Fruit fly (Drosophila melanogaster) whole organism, prepupa: ENCODE measurements around the gene Trx2.

ENCODE experiments used
- Blimp-1 ChIP-seq: fragments of 200-800 bp; sonication (Bioruptor generic); optimal IDR thresholded peaks from 3 replicates; lab custom pipeline; 2017; ENCODE audit warnings: missing biosample characterization, missing genetic modification characterization, mild to moderate bottlenecking, moderate library complexity, missing genetic modification reagents
- CG10631 ChIP-seq: fragments of 200-800 bp; sonication (Bioruptor generic); optimal IDR thresholded peaks from 2 replicates; lab custom pipeline; 2016; ENCODE audit warnings: missing biosample characterization, missing genetic modification characterization
- CG10669 ChIP-seq: fragments of 200-800 bp; sonication (Bioruptor generic); optimal IDR thresholded peaks from 3 replicates; lab custom pipeline; 2018; ENCODE audit warnings: missing biosample characterization, mild to moderate bottlenecking, missing genetic modification characterization, moderate library complexity
- CG11294 ChIP-seq: fragments of 200-800 bp; sonication (Bioruptor generic); IDR thresholded peaks from 2 replicates; pipeline ENCODE4 v1.3.6; 2022; ENCODE audit warnings: missing biosample characterization, missing genetic modification characterization
- CG11762 ChIP-seq: fragments of 200-800 bp; sonication (Bioruptor generic); optimal IDR thresholded peaks from 3 replicates; lab custom pipeline; 2016; ENCODE audit warnings: missing biosample characterization, missing genetic modification characterization; ENCODE audit not compliant: insufficient read depth
- CG11902 ChIP-seq: fragments of 200-800 bp; sonication (Bioruptor generic); optimal IDR thresholded peaks from 3 replicates; lab custom pipeline; 2016; ENCODE audit warnings: missing biosample characterization, missing genetic modification characterization
- CG1621 ChIP-seq: fragments of 200-800 bp; sonication (Bioruptor generic); optimal IDR thresholded peaks from 3 replicates; lab custom pipeline; 2018; ENCODE audit warnings: missing biosample characterization, mild to moderate bottlenecking, missing genetic modification characterization
- CG16779 ChIP-seq: fragments of 200-800 bp; sonication (Bioruptor generic); optimal IDR thresholded peaks from 3 replicates; lab custom pipeline; 2017; ENCODE audit warnings: missing biosample characterization, mild to moderate bottlenecking, missing genetic modification characterization
- CG3032 ChIP-seq: fragments of 200-800 bp; optimal IDR thresholded peaks from 2 replicates; lab custom pipeline; 2019; ENCODE audit warnings: missing biosample characterization, mild to moderate bottlenecking, missing genetic modification characterization, moderate library complexity
- CG31627 ChIP-seq: fragments of 200-800 bp; sonication (Bioruptor generic); optimal IDR thresholded peaks from 3 replicates; lab custom pipeline; 2016; ENCODE audit warnings: missing biosample characterization, missing genetic modification characterization
- CG32006 ChIP-seq: fragments of 200-800 bp; sonication (Bioruptor generic); optimal IDR thresholded peaks from 3 replicates; lab custom pipeline; 2017; ENCODE audit warnings: missing biosample characterization, mild to moderate bottlenecking, missing genetic modification characterization
- CG3919 ChIP-seq: fragments of 200-800 bp; sonication (Bioruptor generic); optimal IDR thresholded peaks from 3 replicates; lab custom pipeline; 2016; ENCODE audit warnings: missing biosample characterization, missing genetic modification characterization
- CG4318 ChIP-seq: fragments of 200-800 bp; sonication (Bioruptor generic); optimal IDR thresholded peaks from 3 replicates; lab custom pipeline; 2017; ENCODE audit warnings: missing biosample characterization, mild to moderate bottlenecking, missing genetic modification characterization
- CG6163 ChIP-seq: fragments of 200-800 bp; sonication (Bioruptor generic); IDR thresholded peaks from 3 replicates; pipeline ENCODE4 v1.3.6; 2022; ENCODE audit warnings: missing biosample characterization, missing genetic modification characterization
- CG6276 ChIP-seq: fragments of 200-800 bp; sonication (Bioruptor generic); optimal IDR thresholded peaks from 2 replicates; lab custom pipeline; 2017; ENCODE audit warnings: missing biosample characterization, mild to moderate bottlenecking, missing genetic modification characterization
- CG6792 ChIP-seq: fragments of 200-800 bp; sonication (Bioruptor generic); optimal IDR thresholded peaks from 3 replicates; lab custom pipeline; 2016; ENCODE audit warnings: missing biosample characterization, missing genetic modification characterization
- CG6808 ChIP-seq: fragments of 200-800 bp; sonication (Bioruptor generic); optimal IDR thresholded peaks from 3 replicates; lab custom pipeline; 2017; ENCODE audit warnings: missing biosample characterization, missing genetic modification characterization, mild to moderate bottlenecking, moderate library complexity, missing genetic modification reagents
- CG6854 ChIP-seq: fragments of 200-800 bp; sonication (Bioruptor generic); optimal IDR thresholded peaks from 2 replicates; lab custom pipeline; 2017; ENCODE audit warnings: missing biosample characterization, mild to moderate bottlenecking, missing genetic modification characterization
- CG7368 ChIP-seq: fragments of 200-800 bp; sonication (Bioruptor generic); optimal IDR thresholded peaks from 3 replicates; lab custom pipeline; 2016; ENCODE audit warnings: missing biosample characterization, missing genetic modification characterization
- CG8119 ChIP-seq: fragments of 200-800 bp; sonication (Bioruptor generic); IDR thresholded peaks from 3 replicates; pipeline ENCODE4 v1.3.6; 2022; ENCODE audit warnings: missing biosample characterization, missing genetic modification characterization
- CG8319 ChIP-seq: fragments of 200-800 bp; sonication (Bioruptor generic); optimal IDR thresholded peaks from 3 replicates; lab custom pipeline; 2016; ENCODE audit warnings: missing biosample characterization, missing genetic modification characterization
- CG9139 ChIP-seq: fragments of 200-800 bp; sonication (Bioruptor generic); optimal IDR thresholded peaks from 3 replicates; lab custom pipeline; 2017; ENCODE audit warnings: missing biosample characterization, mild to moderate bottlenecking, missing genetic modification characterization
- Eip75B ChIP-seq: fragments of 200-800 bp; sonication (Bioruptor generic); optimal IDR thresholded peaks from 3 replicates; lab custom pipeline; 2016; ENCODE audit warnings: missing biosample characterization, missing genetic modification characterization
- Eip78C ChIP-seq: fragments of 200-800 bp; sonication (Bioruptor generic); peaks from one replicate; lab custom pipeline; 2016; ENCODE audit warnings: missing biosample characterization, missing genetic modification characterization
- Eip93F ChIP-seq: fragments of 200-800 bp; sonication (Bioruptor generic); optimal IDR thresholded peaks from 2 replicates; lab custom pipeline; 2016; ENCODE audit warnings: missing biosample characterization, mild to moderate bottlenecking, missing genetic modification characterization
- Ets21C ChIP-seq: fragments of 200-800 bp; sonication (Bioruptor generic); optimal IDR thresholded peaks from 3 replicates; lab custom pipeline; 2016; ENCODE audit warnings: missing biosample characterization, missing genetic modification characterization
- Ets96B ChIP-seq: fragments of 200-800 bp; optimal IDR thresholded peaks from 2 replicates; lab custom pipeline; 2019; ENCODE audit warnings: missing biosample characterization, mild to moderate bottlenecking, missing genetic modification characterization, moderate library complexity
- Gug ChIP-seq: fragments of 200-800 bp; sonication (Bioruptor generic); IDR thresholded peaks from 2 replicates; pipeline ENCODE4 v1.3.6; 2022; ENCODE audit warnings: missing biosample characterization, missing genetic modification characterization
- Hr38 ChIP-seq: sonication (Bioruptor generic); optimal IDR thresholded peaks from 2 replicates; lab custom pipeline; 2016; ENCODE audit warnings: missing biosample characterization, missing genetic modification characterization
- Hr4 ChIP-seq: fragments of 200-800 bp; sonication (Bioruptor generic); optimal IDR thresholded peaks from 3 replicates; lab custom pipeline; 2016; ENCODE audit warnings: missing biosample characterization, missing genetic modification characterization
- Met ChIP-seq: fragments of 200-800 bp; sonication (Bioruptor generic); optimal IDR thresholded peaks from 3 replicates; lab custom pipeline; 2016; ENCODE audit warnings: missing biosample characterization, missing genetic modification characterization
- OdsH ChIP-seq: fragments of 200-800 bp; sonication (Bioruptor generic); optimal IDR thresholded peaks from 3 replicates; lab custom pipeline; 2016; ENCODE audit warnings: missing biosample characterization, missing genetic modification characterization
- Sox14 ChIP-seq: fragments of 200-800 bp; sonication (Bioruptor generic); optimal IDR thresholded peaks from 3 replicates; lab custom pipeline; 2016; ENCODE audit warnings: missing biosample characterization, missing genetic modification characterization
- Sox15 ChIP-seq: fragments of 200-800 bp; sonication (Bioruptor generic); optimal IDR thresholded peaks from 3 replicates; lab custom pipeline; 2016; ENCODE audit warnings: missing biosample characterization, missing genetic modification characterization
- achi ChIP-seq: fragments of 200-800 bp; sonication (Bioruptor generic); optimal IDR thresholded peaks from 3 replicates; lab custom pipeline; 2016; ENCODE audit warnings: missing biosample characterization, missing genetic modification characterization
- acj6 ChIP-seq: fragments of 200-800 bp; sonication (Bioruptor generic); optimal IDR thresholded peaks from 3 replicates; lab custom pipeline; 2016; ENCODE audit warnings: missing biosample characterization, missing genetic modification characterization
- dac ChIP-seq: fragments of 200-800 bp; sonication (Bioruptor generic); optimal IDR thresholded peaks from 2 replicates; lab custom pipeline; 2017; ENCODE audit warnings: missing biosample characterization, mild to moderate bottlenecking, missing genetic modification characterization
- dsx ChIP-seq: fragments of 200-800 bp; optimal IDR thresholded peaks from 3 replicates; lab custom pipeline; 2019; ENCODE audit warnings: missing biosample characterization, mild to moderate bottlenecking, missing genetic modification characterization, moderate library complexity; ENCODE audit not compliant: poor library complexity, severe bottlenecking
- eg ChIP-seq: fragments of 200-800 bp; sonication (Bioruptor generic); IDR thresholded peaks from 3 replicates; pipeline ENCODE4 v1.3.6; 2022; ENCODE audit warnings: missing biosample characterization, missing genetic modification characterization
- esn ChIP-seq: fragments of 200-800 bp; sonication (Bioruptor generic); optimal IDR thresholded peaks from 2 replicates; lab custom pipeline; 2016; ENCODE audit warnings: missing biosample characterization, mild to moderate bottlenecking, missing genetic modification characterization, moderate library complexity
- fd59A ChIP-seq: fragments of 200-800 bp; sonication (Bioruptor generic); optimal IDR thresholded peaks from 2 replicates; lab custom pipeline; 2017; ENCODE audit warnings: missing biosample characterization, mild to moderate bottlenecking, missing genetic modification characterization, missing genetic modification reagents
- fd85E ChIP-seq: fragments of 200-800 bp; sonication (Bioruptor generic); optimal IDR thresholded peaks from 3 replicates; lab custom pipeline; 2016; ENCODE audit warnings: missing biosample characterization, missing genetic modification characterization
- net ChIP-seq: fragments of 200-800 bp; sonication (Bioruptor generic); optimal IDR thresholded peaks from 3 replicates; lab custom pipeline; 2016; ENCODE audit warnings: missing biosample characterization, missing genetic modification characterization
- pdm3 ChIP-seq: fragments of 200-800 bp; sonication (Bioruptor generic); optimal IDR thresholded peaks from 3 replicates; lab custom pipeline; 2016; ENCODE audit warnings: missing biosample characterization, missing genetic modification characterization
- salr ChIP-seq, 2 experiments: fragments of 200-800 bp; sonication (Bioruptor generic); optimal IDR thresholded peaks; 3 replicates each; lab custom pipeline; 2016 to 2018; ENCODE audit warnings: missing biosample characterization in 2 of 2, missing genetic modification characterization in 2 of 2, mild to moderate bottlenecking in 1 of 2
- spab ChIP-seq: fragments of 200-800 bp; sonication (Bioruptor generic); optimal IDR thresholded peaks from 2 replicates; lab custom pipeline; 2017; ENCODE audit warnings: missing biosample characterization, mild to moderate bottlenecking, missing genetic modification characterization, missing genetic modification reagents
- topi ChIP-seq: fragments of 200-800 bp; sonication (Bioruptor generic); optimal IDR thresholded peaks from 3 replicates; lab custom pipeline; 2016; ENCODE audit warnings: missing biosample characterization, missing genetic modification characterization
- vri ChIP-seq: fragments of 200-800 bp; sonication (Bioruptor generic); optimal IDR thresholded peaks from 3 replicates; lab custom pipeline; 2016; ENCODE audit warnings: missing biosample characterization, mild to moderate bottlenecking, missing genetic modification characterization

Trx2 gene

DNA sequence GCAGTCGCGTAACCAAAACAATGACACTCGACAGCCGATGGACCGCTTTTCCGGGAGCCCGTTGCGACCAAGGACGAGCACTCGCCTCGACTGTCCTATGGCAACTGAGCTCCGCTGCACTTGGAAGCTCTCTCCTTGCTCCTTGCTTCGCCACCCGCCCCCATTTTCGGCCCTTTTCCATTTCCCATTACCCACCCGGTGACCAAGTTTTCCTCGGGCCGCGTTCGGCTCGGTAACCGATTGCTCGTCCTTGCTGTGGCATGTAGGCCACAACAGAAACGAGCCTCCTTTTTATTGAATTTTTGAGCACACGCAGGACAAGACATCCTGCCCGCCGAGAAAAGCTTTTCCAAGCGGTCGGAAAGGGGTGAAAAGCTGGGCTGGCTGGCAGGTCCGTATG lies 46.3 kb upstream of the Trx2 start, which contains the start of gene jp:
Gene jp (minus strand): TSS at position 95 of the 400 bp plus-strand sequence.
- no peak for TF ChIP-seq CG6808 (GFP tag; lab: Kevin White, UChicago)
- no peak for TF ChIP-seq CG6854
- no peak for TF ChIP-seq CG6276 (GFP tag; lab: Kevin White, UChicago)
- no peak for TF ChIP-seq CG7368
- TF ChIP-seq CG6792 (GFP tag; lab: Kevin White, UChicago): no peak
- TF ChIP-seq Sox15 (GFP tag; lab: Kevin White, UChicago): no peak
- TF ChIP-seq net: no peak
- TF ChIP-seq Eip75B (GFP tag; lab: Kevin White, UChicago): no peak
- no peak for TF ChIP-seq Gug (GFP tag; lab: Robert Waterston, UW)
- no peak for TF ChIP-seq dsx (GFP tag; lab: Kevin White, UChicago)
- no peak for TF ChIP-seq salr (GFP tag; optimal IDR thresholded peaks at IDR 0.05; lab: Kevin White, UChicago)
- TF ChIP-seq CG16779 (tag; lab: Kevin White, UChicago): no peak
- TF ChIP-seq CG10631 (GFP tag; lab: Kevin White, UChicago): no peak
- no peak for TF ChIP-seq CG4318 (GFP tag; lab: Kevin White, UChicago)

- TF ChIP-seq Gug (GFP tag; lab: Robert Waterston, UW): peak; percentile 48
- TF ChIP-seq salr (GFP tag; optimal IDR thresholded peaks at IDR 0.05; lab: Kevin White, UChicago): peak; percentile 38 to 63
- TF ChIP-seq acj6 (GFP tag; lab: Kevin White, UChicago): peak; percentile 87
- no peak for TF ChIP-seq CG9139
- TF ChIP-seq CG11762: peak; percentile 77
- TF ChIP-seq Ets21C: peak; percentile 18
- peak; percentile 96 for TF ChIP-seq vri (GFP tag; lab: Kevin White, UChicago)
- TF ChIP-seq CG6854: peak; percentile 97
- peak; percentile 70 for TF ChIP-seq CG8319 (GFP tag; lab: Kevin White, UChicago)
- peak; percentile 94 for TF ChIP-seq eg
- TF ChIP-seq pdm3 (GFP tag; lab: Kevin White, UChicago): peak; percentile 83
- TF ChIP-seq CG31627 (GFP tag; lab: Kevin White, UChicago): peak; percentile 60
- TF ChIP-seq Eip78C: peak; percentile 96
- peak; percentile 74 for TF ChIP-seq Blimp-1
- peak; percentile 65 for TF ChIP-seq Sox14 (GFP tag; lab: Kevin White, UChicago)
- peak; percentile 68 for TF ChIP-seq Eip75B (GFP tag; lab: Kevin White, UChicago)
- peak; percentile 54 for TF ChIP-seq dsx (GFP tag; lab: Kevin White, UChicago)
- TF ChIP-seq CG4318 (GFP tag; lab: Kevin White, UChicago): no peak
- peak; percentile 89 for TF ChIP-seq Met
- TF ChIP-seq CG1621: peak; percentile 43
- TF ChIP-seq spab (GFP tag; lab: Kevin White, UChicago): peak; percentile 26
- peak; percentile 75 for TF ChIP-seq CG11294 (GFP tag; lab: Robert Waterston, UW)
- TF ChIP-seq Hr38 (GFP tag; lab: Kevin White, UChicago): no peak
- TF ChIP-seq dac (GFP tag; lab: Kevin White, UChicago): peak; percentile 82
- peak; percentile 89 for TF ChIP-seq CG3919 (GFP tag; lab: Kevin White, UChicago)
- peak; percentile 90 for TF ChIP-seq esn (GFP tag; lab: Kevin White, UChicago)
- TF ChIP-seq Ets96B (tag; lab: Kevin White, UChicago): no peak
- TF ChIP-seq net: peak; percentile 96
- peak; percentile 81 for TF ChIP-seq Hr4
- TF ChIP-seq CG6792 (GFP tag; lab: Kevin White, UChicago): peak; percentile 82
- peak; percentile 78 for TF ChIP-seq fd85E
- peak; percentile 84 for TF ChIP-seq achi
- peak; percentile 94 for TF ChIP-seq CG6163 (GFP tag; lab: Robert Waterston, UW)
- peak; percentile 77 for TF ChIP-seq CG6276 (GFP tag; lab: Kevin White, UChicago)
- TF ChIP-seq CG3032: peak; percentile 37
- TF ChIP-seq Eip93F (GFP tag; lab: Kevin White, UChicago): peak; percentile 4
- TF ChIP-seq CG32006: peak; percentile 63
- TF ChIP-seq topi (GFP tag; lab: Kevin White, UChicago): peak; percentile 78
- peak; percentile 68 for TF ChIP-seq CG8119
- TF ChIP-seq CG10631 (GFP tag; lab: Kevin White, UChicago): peak; percentile 26
- TF ChIP-seq CG10669 (GFP tag; lab: Kevin White, UChicago): peak; percentile 71
- peak; percentile 83 for TF ChIP-seq OdsH
- TF ChIP-seq CG11902 (GFP tag; lab: Kevin White, UChicago): no peak
- TF ChIP-seq fd59A: peak; percentile 39
These were observed 45.5 kb upstream of the Trx2 start for dm6 chr2L:9567398-9567856.
